Fruit fly (Drosophila melanogaster) whole organism, embryonic: Measurements from ENCODE around the gene Kaz-m1.
A peak's percentile ranks its signal among the peaks of the same experiment; 100 is the strongest.

Experiments used
- ATbp ChIP-seq: fragments of 200-800 bp; sonication (Bioruptor generic); optimal IDR thresholded peaks from 2 replicates; lab custom pipeline; 2017; ENCODE audit warnings: missing biosample characterization, mild to moderate bottlenecking, missing genetic modification characterization, missing genetic modification reagents
- Aef1 ChIP-seq: fragments of 200-800 bp; sonication (Bioruptor generic); IDR thresholded peaks from 3 replicates; pipeline ENCODE4 v1.3.6; 2022; ENCODE audit warnings: missing biosample characterization, missing genetic modification characterization
- B-H1 ChIP-seq: fragments of 200-800 bp; sonication (Bioruptor generic); IDR thresholded peaks from 3 replicates; pipeline ENCODE4 v1.3.6; 2022; ENCODE audit warnings: missing biosample characterization, missing genetic modification characterization
- CG10209 ChIP-seq: fragments of 200-800 bp; sonication (Bioruptor generic); optimal IDR thresholded peaks from 3 replicates; lab custom pipeline; 2017; ENCODE audit warnings: missing biosample characterization, mild to moderate bottlenecking, missing genetic modification characterization, missing genetic modification reagents
- CG10366 ChIP-seq: fragments of 200-800 bp; sonication (Bioruptor generic); IDR thresholded peaks from 2 replicates; pipeline ENCODE4 v1.3.6; 2022; ENCODE audit warnings: missing biosample characterization, missing genetic modification characterization
- CG10543 ChIP-seq: fragments of 200-800 bp; sonication (Bioruptor generic); optimal IDR thresholded peaks from 3 replicates; lab custom pipeline; 2017; ENCODE audit warnings: missing biosample characterization, mild to moderate bottlenecking, missing genetic modification characterization, moderate library complexity
- CG15479 ChIP-seq: fragments of 200-800 bp; sonication (Bioruptor generic); optimal IDR thresholded peaks from 3 replicates; lab custom pipeline; 2019; ENCODE audit warnings: missing biosample characterization, mild to moderate bottlenecking, missing genetic modification characterization, moderate library complexity
- CG17361 ChIP-seq: fragments of 200-800 bp; sonication (Bioruptor generic); IDR thresholded peaks from 3 replicates; pipeline ENCODE4 v1.3.6; 2022; ENCODE audit warnings: missing biosample characterization, missing genetic modification characterization
- CG1792 ChIP-seq: fragments of 200-800 bp; sonication (Bioruptor generic); optimal IDR thresholded peaks from 2 replicates; lab custom pipeline; 2016; ENCODE audit warnings: missing biosample characterization, missing genetic modification characterization
- CG18476 ChIP-seq: fragments of 200-800 bp; sonication (Bioruptor generic); optimal IDR thresholded peaks from 2 replicates; lab custom pipeline; 2016; ENCODE audit warnings: missing biosample characterization, mild to moderate bottlenecking, missing genetic modification characterization
- CG18619 ChIP-seq: fragments of 200-800 bp; sonication (Bioruptor generic); optimal IDR thresholded peaks from 3 replicates; lab custom pipeline; 2017; ENCODE audit warnings: missing biosample characterization, mild to moderate bottlenecking, missing genetic modification characterization
- CG2116 ChIP-seq: fragments of 200-800 bp; sonication (Bioruptor generic); optimal IDR thresholded peaks from 3 replicates; lab custom pipeline; 2018; ENCODE audit warnings: missing biosample characterization, mild to moderate bottlenecking, missing genetic modification characterization
- CG30403 ChIP-seq: fragments of 200-800 bp; sonication (Bioruptor generic); optimal IDR thresholded peaks from 3 replicates; lab custom pipeline; 2016; ENCODE audit warnings: missing biosample characterization, missing genetic modification characterization
- CG6813 ChIP-seq: fragments of 200-800 bp; sonication (Bioruptor generic); optimal IDR thresholded peaks from 2 replicates; lab custom pipeline; 2017; ENCODE audit warnings: missing biosample characterization, missing genetic modification characterization, mild to moderate bottlenecking, moderate library complexity, missing genetic modification reagents
- CG6854 ChIP-seq: fragments of 200-800 bp; sonication (Bioruptor generic); optimal IDR thresholded peaks from 3 replicates; lab custom pipeline; 2017; ENCODE audit warnings: missing biosample characterization, mild to moderate bottlenecking, missing genetic modification characterization
- CG7987 ChIP-seq: fragments of 200-800 bp; sonication (Bioruptor generic); optimal IDR thresholded peaks from 2 replicates; lab custom pipeline; 2018; ENCODE audit warnings: missing biosample characterization, mild to moderate bottlenecking, missing genetic modification characterization, moderate library complexity
- CG8089 ChIP-seq: fragments of 200-800 bp; sonication (Bioruptor generic); optimal IDR thresholded peaks from 3 replicates; lab custom pipeline; 2016; ENCODE audit warnings: missing biosample characterization, missing genetic modification characterization
- CG8944 ChIP-seq: fragments of 200-800 bp; sonication (Bioruptor generic); optimal IDR thresholded peaks from 3 replicates; lab custom pipeline; 2016; ENCODE audit warnings: missing biosample characterization, missing genetic modification characterization
- CTCF ChIP-seq: fragments of 200-800 bp; sonication (Bioruptor generic); optimal IDR thresholded peaks from 2 replicates; lab custom pipeline; 2017; ENCODE audit warnings: missing biosample characterization, mild to moderate bottlenecking, missing genetic modification characterization, moderate library complexity
- Drgx ChIP-seq: fragments of 200-800 bp; sonication (Bioruptor generic); IDR thresholded peaks from 2 replicates; pipeline ENCODE4 v1.3.6; 2022; ENCODE audit warnings: missing biosample characterization, missing genetic modification characterization
- Ets97D ChIP-seq: fragments of 200-800 bp; sonication (Bioruptor generic); optimal IDR thresholded peaks from 3 replicates; lab custom pipeline; 2016; ENCODE audit warnings: missing biosample characterization, missing genetic modification characterization
- H2.0 ChIP-seq: fragments of 200-800 bp; sonication (Bioruptor generic); IDR thresholded peaks from 2 replicates; pipeline ENCODE4 v1.3.6; 2022; ENCODE audit warnings: missing biosample characterization, missing genetic modification characterization
- Jarid2 ChIP-seq: fragments of 200-800 bp; sonication (Bioruptor generic); optimal IDR thresholded peaks from 3 replicates; lab custom pipeline; 2017; ENCODE audit warnings: mild to moderate bottlenecking, missing biosample characterization, missing genetic modification reagents, missing genetic modification characterization
- Kr ChIP-seq: fragments of 200-800 bp; sonication (Bioruptor generic); optimal IDR thresholded peaks from 2 replicates; lab custom pipeline; 2017; ENCODE audit warnings: missing biosample characterization, mild to moderate bottlenecking, missing genetic modification characterization
- Nf-YC ChIP-seq: fragments of 200-800 bp; optimal IDR thresholded peaks from 3 replicates; lab custom pipeline; 2019; ENCODE audit warnings: missing biosample characterization, mild to moderate bottlenecking, missing genetic modification characterization, moderate library complexity
- Oaz ChIP-seq: fragments of 200-800 bp; sonication (Bioruptor generic); IDR thresholded peaks from 2 replicates; pipeline ENCODE4 v1.3.6; 2022; ENCODE audit warnings: missing biosample characterization, missing genetic modification characterization
- Poxn ChIP-seq: fragments of 200-800 bp; sonication (Bioruptor generic); IDR thresholded peaks from 2 replicates; pipeline ENCODE4 v1.3.6; 2022; ENCODE audit warnings: missing biosample characterization, missing genetic modification characterization
- Rx ChIP-seq: fragments of 200-800 bp; sonication (Bioruptor generic); IDR thresholded peaks from 2 replicates; pipeline ENCODE4 v1.3.6; 2022; ENCODE audit warnings: missing biosample characterization, missing genetic modification characterization
- ac ChIP-seq: fragments of 200-800 bp; sonication (Bioruptor generic); optimal IDR thresholded peaks from 3 replicates; lab custom pipeline; 2017; ENCODE audit warnings: missing biosample characterization, mild to moderate bottlenecking, missing genetic modification characterization
- bcd ChIP-seq: fragments of 200-800 bp; sonication (Bioruptor generic); optimal IDR thresholded peaks from 2 replicates; lab custom pipeline; 2017; ENCODE audit warnings: missing biosample characterization, mild to moderate bottlenecking, missing genetic modification characterization
- cato ChIP-seq: fragments of 200-800 bp; sonication (Bioruptor generic); optimal IDR thresholded peaks from 2 replicates; lab custom pipeline; 2016; ENCODE audit warnings: missing biosample characterization, missing genetic modification characterization, borderline replicate concordance
- crp ChIP-seq, 2 experiments: fragments of 200-800 bp; sonication (Bioruptor generic); optimal IDR thresholded peaks; 2 replicates in 1 of 2; 3 replicates in 1 of 2; lab custom pipeline; 2017; ENCODE audit warnings: missing biosample characterization in 2 of 2, missing genetic modification characterization in 2 of 2, mild to moderate bottlenecking in 1 of 2, moderate library complexity in 1 of 2
- dmrt11E ChIP-seq: fragments of 200-800 bp; sonication (Bioruptor generic); optimal IDR thresholded peaks from 3 replicates; lab custom pipeline; 2018; ENCODE audit warnings: missing biosample characterization, mild to moderate bottlenecking, missing genetic modification characterization, moderate library complexity
- dmrt99B ChIP-seq: fragments of 200-800 bp; sonication (Bioruptor generic); optimal IDR thresholded peaks from 2 replicates; lab custom pipeline; 2018; ENCODE audit warnings: missing biosample characterization, mild to moderate bottlenecking, missing genetic modification characterization, moderate library complexity
- en ChIP-seq: fragments of 200-800 bp; sonication (Bioruptor generic); optimal IDR thresholded peaks from 2 replicates; lab custom pipeline; 2016; ENCODE audit warnings: missing biosample characterization, missing genetic modification characterization
- exex ChIP-seq: fragments of 200-800 bp; sonication (Bioruptor generic); optimal IDR thresholded peaks from 4 replicates; lab custom pipeline; 2018; ENCODE audit warnings: missing biosample characterization, mild to moderate bottlenecking, missing genetic modification characterization, moderate library complexity
- fd102C ChIP-seq: fragments of 200-800 bp; sonication (Bioruptor generic); optimal IDR thresholded peaks from 2 replicates; lab custom pipeline; 2018; ENCODE audit warnings: missing biosample characterization, mild to moderate bottlenecking, missing genetic modification characterization, moderate library complexity
- gt ChIP-seq: fragments of 200-800 bp; sonication (Bioruptor generic); IDR thresholded peaks from 2 replicates; pipeline ENCODE4 v1.3.6; 2022; ENCODE audit warnings: missing biosample characterization, missing genetic modification characterization
- ind ChIP-seq: fragments of 200-800 bp; sonication (Bioruptor generic); optimal IDR thresholded peaks from 3 replicates; lab custom pipeline; 2016; ENCODE audit warnings: missing biosample characterization, missing genetic modification characterization
- inv ChIP-seq: fragments of 200-800 bp; sonication (Bioruptor generic); IDR thresholded peaks from 2 replicates; pipeline ENCODE4 v1.3.6; 2022; ENCODE audit warnings: missing biosample characterization, missing genetic modification characterization; ENCODE audit not compliant: partially characterized antibody
- jing ChIP-seq: fragments of 200-800 bp; sonication (Bioruptor generic); optimal IDR thresholded peaks from 2 replicates; lab custom pipeline; 2018; ENCODE audit warnings: missing biosample characterization, mild to moderate bottlenecking, missing genetic modification characterization
- lilli ChIP-seq: fragments of 200-800 bp; sonication (Bioruptor generic); optimal IDR thresholded peaks from 3 replicates; lab custom pipeline; 2016; ENCODE audit warnings: missing biosample characterization, missing genetic modification characterization
- maf-S ChIP-seq: fragments of 200-800 bp; sonication (Bioruptor generic); optimal IDR thresholded peaks from 2 replicates; lab custom pipeline; 2016; ENCODE audit warnings: missing biosample characterization, missing genetic modification characterization
- nerfin-2 ChIP-seq: fragments of 200-800 bp; sonication (Bioruptor generic); IDR thresholded peaks from 2 replicates; pipeline ENCODE4 v1.3.6; 2022; ENCODE audit warnings: missing biosample characterization, missing genetic modification characterization; ENCODE audit not compliant: partially characterized antibody
- pzg ChIP-seq: fragments of 200-800 bp; sonication (Bioruptor generic); optimal IDR thresholded peaks from 3 replicates; lab custom pipeline; 2018; ENCODE audit warnings: missing biosample characterization, mild to moderate bottlenecking, missing genetic modification characterization, moderate library complexity
- sens ChIP-seq: fragments of 200-800 bp; sonication (Bioruptor generic); peaks from one replicate; lab custom pipeline; 2016; ENCODE audit warnings: missing biosample characterization, missing genetic modification characterization
- sob ChIP-seq: fragments of 200-800 bp; sonication (Bioruptor generic); IDR thresholded peaks from 2 replicates; pipeline ENCODE4 v1.3.6; 2022; ENCODE audit warnings: missing biosample characterization, missing genetic modification characterization
- tin ChIP-seq: fragments of 200-800 bp; sonication (Bioruptor generic); optimal IDR thresholded peaks from 3 replicates; lab custom pipeline; 2016; ENCODE audit warnings: missing biosample characterization, missing genetic modification characterization
- usp ChIP-seq: fragments of >200 bp; optimal IDR thresholded peaks from 2 replicates; lab custom pipeline; 2017; ENCODE audit warnings: missing biosample characterization, missing genetic modification characterization
- vvl ChIP-seq: fragments of 200-800 bp; sonication (Bioruptor generic); IDR thresholded peaks from 2 replicates; pipeline ENCODE4 v1.3.6; 2022; ENCODE audit warnings: missing biosample characterization, missing genetic modification characterization

Gene Kaz-m1

DNA sequence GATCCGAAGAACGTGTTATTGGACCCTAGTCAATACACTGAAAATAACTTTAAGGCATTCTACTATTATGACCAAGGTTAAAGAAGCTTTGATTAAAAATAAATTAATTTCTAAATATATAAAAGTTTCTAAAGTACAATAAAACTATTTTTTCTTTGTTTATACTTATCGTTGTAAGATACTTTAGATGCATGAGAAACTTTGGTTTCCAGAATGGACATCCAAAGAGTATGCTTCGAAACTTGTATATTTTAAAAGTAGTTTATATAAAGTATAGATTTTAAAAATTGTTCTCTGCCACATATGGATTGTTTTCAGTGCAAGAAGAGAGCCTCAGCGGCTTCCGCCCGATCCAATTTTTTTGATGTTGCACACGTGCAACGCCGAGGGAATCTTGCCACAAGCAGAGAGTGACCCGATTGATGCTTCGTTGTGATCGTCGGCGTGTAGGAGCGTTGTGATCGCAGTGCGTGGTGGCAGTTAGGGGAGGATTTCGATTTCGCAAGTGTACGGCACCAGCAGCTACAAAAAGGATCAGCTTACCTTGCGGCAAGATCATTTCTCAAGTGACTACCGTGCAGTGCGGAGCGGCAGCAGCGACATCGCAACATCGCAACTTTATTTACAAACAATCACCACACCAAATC lies 17.3 kb upstream of the Kaz-m1 start (continued):
- no peak for TF ChIP-seq nerfin-2
- TF ChIP-seq Nf-YC (tag; lab: Kevin White, UChicago): peak; percentile 23
- TF ChIP-seq inv (GFP tag; lab: Robert Waterston, UW): no peak
- TF ChIP-seq CG15479 (GFP tag; lab: Kevin White, UChicago): peak; percentile 4
- TF ChIP-seq Drgx (GFP tag; lab: Robert Waterston, UW): peak; percentile 56; the same call in 1 of the 2 replicates
- TF ChIP-seq B-H1 (GFP tag; lab: Robert Waterston, UW): no peak
- TF ChIP-seq Oaz: no peak
- TF ChIP-seq CG2116 (GFP tag; lab: Kevin White, UChicago): peak; percentile 47
- no peak for TF ChIP-seq CG7987 (GFP tag; lab: Kevin White, UChicago)
- TF ChIP-seq CG18476: peak; percentile 68
- TF ChIP-seq maf-S: no peak
- TF ChIP-seq dmrt99B (tag; lab: Kevin White, UChicago): peak; percentile 84
- TF ChIP-seq tin (GFP tag; lab: Kevin White, UChicago): peak; percentile 81
- no peak for TF ChIP-seq Ets97D (GFP tag; lab: Kevin White, UChicago)
- peak; percentile 59 for TF ChIP-seq CG30403 (GFP tag; lab: Kevin White, UChicago)
- TF ChIP-seq dmrt11E (tag; lab: Kevin White, UChicago): peak; percentile 99
- TF ChIP-seq CG8089 (GFP tag; lab: Kevin White, UChicago): no peak
- peak; percentile 72 for TF ChIP-seq CG18619 (GFP tag; lab: Kevin White, UChicago)
- peak; percentile 74 for TF ChIP-seq CG6813 (GFP tag; lab: Kevin White, UChicago)
- TF ChIP-seq lilli (GFP tag; lab: Kevin White, UChicago): no peak
- peak; percentile 86 for TF ChIP-seq CG17361
- TF ChIP-seq CG10543 (GFP tag; lab: Kevin White, UChicago): no peak
- TF ChIP-seq H2.0 (GFP tag; lab: Robert Waterston, UW): peak; percentile 49; the same call in 1 of the 2 replicates
- TF ChIP-seq ac (GFP tag; lab: Kevin White, UChicago): peak; percentile 96
- TF ChIP-seq CG8944 (GFP tag; lab: Kevin White, UChicago): no peak
- peak; percentile 27; the same call in 1 of the 2 replicates for TF ChIP-seq Rx
- TF ChIP-seq jing (GFP tag; lab: Kevin White, UChicago): no peak
- TF ChIP-seq cato (GFP tag; lab: Kevin White, UChicago): peak; percentile 60
- peak; percentile 71 for TF ChIP-seq ATbp (GFP tag; lab: Kevin White, UChicago)
- TF ChIP-seq CG1792 (GFP tag; lab: Kevin White, UChicago): no peak
- peak; percentile 28 for TF ChIP-seq CTCF
- no peak for TF ChIP-seq en (GFP tag; lab: Kevin White, UChicago)
- TF ChIP-seq CG10209: peak; percentile 83
- TF ChIP-seq usp (GFP tag; lab: Kevin White, UChicago): no peak
- no peak for TF ChIP-seq pzg (GFP tag; lab: Kevin White, UChicago)
- no peak for TF ChIP-seq Aef1
- peak; percentile 76 for TF ChIP-seq fd102C
- TF ChIP-seq CG6854 (GFP tag; lab: Kevin White, UChicago): no peak
- TF ChIP-seq Kr (GFP tag; lab: Kevin White, UChicago): peak; percentile 51
- no peak; the same call in 1 of the 2 replicates for TF ChIP-seq CG10366
- TF ChIP-seq crp (GFP tag; optimal IDR thresholded peaks at IDR 0.05; lab: Kevin White, UChicago): peak in 1 of 2 experiments; percentile 4
- no peak for TF ChIP-seq gt
- peak; percentile 95 for TF ChIP-seq sens (GFP tag; lab: Kevin White, UChicago)
- TF ChIP-seq ind (GFP tag; lab: Kevin White, UChicago): peak; percentile 31
- no peak for TF ChIP-seq sob
- peak; percentile 77 for TF ChIP-seq bcd (GFP tag; lab: Kevin White, UChicago)
- TF ChIP-seq Poxn (GFP tag; lab: Robert Waterston, UW): no peak
- no peak for TF ChIP-seq Jarid2 (GFP tag; lab: Kevin White, UChicago)
- TF ChIP-seq vvl: peak; percentile 70; the same call in 1 of the 2 replicates
- TF ChIP-seq exex (tag; lab: Kevin White, UChicago): no peak
